Fruit fly (Drosophila melanogaster) whole organism, embryonic: ENCODE measurements around the gene trio.

Source experiments
- Adf1 ChIP-seq: fragments of 200-800 bp; sonication (Bioruptor generic); IDR thresholded peaks from 2 replicates; pipeline ENCODE4 v1.3.6; 2022; ENCODE audit warnings: missing biosample characterization, missing genetic modification characterization
- B-H1 ChIP-seq: fragments of 200-800 bp; sonication (Bioruptor generic); IDR thresholded peaks from 3 replicates; pipeline ENCODE4 v1.3.6; 2022; ENCODE audit warnings: missing biosample characterization, missing genetic modification characterization
- CG10147 ChIP-seq: fragments of 200-800 bp; sonication (Bioruptor generic); optimal IDR thresholded peaks from 2 replicates; lab custom pipeline; 2019; ENCODE audit warnings: missing biosample characterization, mild to moderate bottlenecking, missing genetic modification characterization, moderate library complexity
- CG10209 ChIP-seq: fragments of 200-800 bp; sonication (Bioruptor generic); optimal IDR thresholded peaks from 3 replicates; lab custom pipeline; 2017; ENCODE audit warnings: missing biosample characterization, mild to moderate bottlenecking, missing genetic modification characterization, missing genetic modification reagents
- CG1024 ChIP-seq: fragments of 200-800 bp; sonication (Bioruptor generic); IDR thresholded peaks from 2 replicates; pipeline ENCODE4 v1.3.6; 2022; ENCODE audit warnings: missing biosample characterization, missing genetic modification characterization
- CG10654 ChIP-seq: fragments of 200-800 bp; sonication (Bioruptor generic); optimal IDR thresholded peaks from 2 replicates; lab custom pipeline; 2016; ENCODE audit warnings: missing biosample characterization, missing genetic modification characterization
- CG11723 ChIP-seq: fragments of 200-800 bp; sonication (Bioruptor generic); optimal IDR thresholded peaks from 2 replicates; lab custom pipeline; 2017; ENCODE audit warnings: missing biosample characterization, mild to moderate bottlenecking, missing genetic modification characterization
- CG15514 ChIP-seq: fragments of 200-800 bp; sonication (Bioruptor generic); optimal IDR thresholded peaks from 3 replicates; lab custom pipeline; 2017; ENCODE audit warnings: missing biosample characterization, missing genetic modification characterization, mild to moderate bottlenecking, moderate library complexity, missing genetic modification reagents
- CG15696 ChIP-seq: fragments of 200-800 bp; sonication (Bioruptor generic); optimal IDR thresholded peaks from 2 replicates; lab custom pipeline; 2019; ENCODE audit warnings: missing biosample characterization, mild to moderate bottlenecking, missing genetic modification characterization, moderate library complexity
- CG17186 ChIP-seq: fragments of 200-800 bp; sonication (Bioruptor generic); optimal IDR thresholded peaks from 3 replicates; lab custom pipeline; 2017; ENCODE audit warnings: missing biosample characterization, missing genetic modification reagents, missing genetic modification characterization
- CG17912 ChIP-seq: fragments of 200-800 bp; sonication (Bioruptor generic); optimal IDR thresholded peaks from 2 replicates; lab custom pipeline; 2018; ENCODE audit warnings: missing biosample characterization, mild to moderate bottlenecking, missing genetic modification characterization
- CG18262 ChIP-seq: fragments of 200-800 bp; optimal IDR thresholded peaks from 3 replicates; lab custom pipeline; 2019; ENCODE audit warnings: missing biosample characterization, mild to moderate bottlenecking, missing genetic modification characterization, moderate library complexity
- CG1832 ChIP-seq: fragments of 200-800 bp; sonication (Bioruptor generic); optimal IDR thresholded peaks from 2 replicates; lab custom pipeline; 2017; ENCODE audit warnings: missing biosample characterization, mild to moderate bottlenecking, missing genetic modification characterization, inconsistent platforms
- CG2199 ChIP-seq: fragments of 200-800 bp; sonication (Bioruptor generic); IDR thresholded peaks from 3 replicates; pipeline ENCODE4 v1.3.6; 2022; ENCODE audit warnings: missing biosample characterization, missing genetic modification characterization
- CG30431 ChIP-seq: fragments of 200-800 bp; sonication (Bioruptor generic); optimal IDR thresholded peaks from 2 replicates; lab custom pipeline; 2017; ENCODE audit warnings: missing biosample characterization, missing genetic modification characterization
- CG3065 ChIP-seq: fragments of 200-800 bp; sonication (Bioruptor generic); optimal IDR thresholded peaks from 2 replicates; lab custom pipeline; 2016; ENCODE audit warnings: missing biosample characterization, missing genetic modification characterization
- CG32772 ChIP-seq: fragments of 200-800 bp; sonication (Bioruptor generic); IDR thresholded peaks from 2 replicates; pipeline ENCODE4 v1.3.6; 2022; ENCODE audit warnings: missing biosample characterization, missing genetic modification characterization
- CG33213 ChIP-seq: fragments of 200-800 bp; sonication (Bioruptor generic); optimal IDR thresholded peaks from 3 replicates; lab custom pipeline; 2016; ENCODE audit warnings: missing biosample characterization, missing genetic modification characterization
- CG6272 ChIP-seq: fragments of 200-800 bp; sonication (Bioruptor generic); IDR thresholded peaks from 2 replicates; pipeline ENCODE4 v1.3.6; 2022; ENCODE audit warnings: missing biosample characterization, missing genetic modification characterization
- CG7839 ChIP-seq: fragments of 200-800 bp; sonication (Bioruptor generic); optimal IDR thresholded peaks from 3 replicates; lab custom pipeline; 2018; ENCODE audit warnings: missing biosample characterization, mild to moderate bottlenecking, missing genetic modification characterization, moderate library complexity
- CG9609 ChIP-seq: fragments of 200-800 bp; sonication (Bioruptor generic); optimal IDR thresholded peaks from 3 replicates; lab custom pipeline; 2016; ENCODE audit warnings: missing biosample characterization, missing genetic modification characterization
- CG9817 ChIP-seq: fragments of 200-800 bp; sonication (Bioruptor generic); optimal IDR thresholded peaks from 2 replicates; lab custom pipeline; 2018; ENCODE audit warnings: missing biosample characterization, mild to moderate bottlenecking, missing genetic modification characterization, moderate library complexity
- CkIIα-i1 ChIP-seq: fragments of 200-800 bp; sonication (Bioruptor generic); IDR thresholded peaks from 2 replicates; pipeline ENCODE4 v1.3.6; 2022; ENCODE audit warnings: missing biosample characterization, missing genetic modification characterization
- CoRest ChIP-seq: fragments of 200-800 bp; sonication (Bioruptor generic); optimal IDR thresholded peaks from 3 replicates; lab custom pipeline; 2018; ENCODE audit warnings: missing biosample characterization, mild to moderate bottlenecking, missing genetic modification characterization, moderate library complexity
- D19B ChIP-seq: fragments of 200-800 bp; sonication (Bioruptor generic); optimal IDR thresholded peaks from 2 replicates; lab custom pipeline; 2017; ENCODE audit warnings: missing biosample characterization, mild to moderate bottlenecking, missing genetic modification characterization
- Dek ChIP-seq: fragments of 200-800 bp; sonication (Bioruptor generic); optimal IDR thresholded peaks from 3 replicates; lab custom pipeline; 2019; ENCODE audit warnings: missing biosample characterization, mild to moderate bottlenecking, missing genetic modification characterization, moderate library complexity
- Dll ChIP-seq: fragments of 200-800 bp; sonication (Bioruptor generic); IDR thresholded peaks from 4 replicates; pipeline ENCODE4 v1.3.6; 2022; ENCODE audit warnings: missing biosample characterization, missing genetic modification characterization; ENCODE audit not compliant: partially characterized antibody
- HLH54F ChIP-seq: fragments of 200-800 bp; sonication (Bioruptor generic); optimal IDR thresholded peaks from 3 replicates; lab custom pipeline; 2016; ENCODE audit warnings: missing biosample characterization, missing genetic modification characterization
- HLHmδ ChIP-seq: fragments of 200-800 bp; sonication (Bioruptor generic); optimal IDR thresholded peaks from 2 replicates; lab custom pipeline; 2018; ENCODE audit warnings: missing biosample characterization, mild to moderate bottlenecking, missing genetic modification characterization, moderate library complexity
- Hr39 ChIP-seq: fragments of >200 bp; optimal IDR thresholded peaks from 2 replicates; lab custom pipeline; 2017
- Hsf ChIP-seq: fragments of 200-800 bp; sonication (Bioruptor generic); optimal IDR thresholded peaks from 3 replicates; lab custom pipeline; 2016; ENCODE audit warnings: missing biosample characterization, missing genetic modification characterization
- NFAT ChIP-seq: fragments of 200-800 bp; sonication (Bioruptor generic); IDR thresholded peaks from 2 replicates; pipeline ENCODE4 v1.3.6; 2022; ENCODE audit warnings: missing biosample characterization, missing genetic modification characterization
- Nf-YC ChIP-seq: fragments of 200-800 bp; optimal IDR thresholded peaks from 3 replicates; lab custom pipeline; 2019; ENCODE audit warnings: missing biosample characterization, mild to moderate bottlenecking, missing genetic modification characterization, moderate library complexity
- Stat92E ChIP-seq, 3 experiments: fragments of >200 bp in 2 of 3; fragments of 200-800 bp in 1 of 3; sonication (Bioruptor generic) in 1 of 3; optimal IDR thresholded peaks; 2 replicates each; lab custom pipeline; 2017 to 2019; ENCODE audit warnings: missing biosample characterization in 3 of 3, missing genetic modification characterization in 3 of 3, mild to moderate bottlenecking in 1 of 3, moderate library complexity in 1 of 3
- ato ChIP-seq: fragments of 200-800 bp; sonication (Bioruptor generic); IDR thresholded peaks from 2 replicates; pipeline ENCODE4 v1.3.6; 2022; ENCODE audit warnings: missing biosample characterization, missing genetic modification characterization; ENCODE audit not compliant: partially characterized antibody
- cato ChIP-seq: fragments of 200-800 bp; sonication (Bioruptor generic); optimal IDR thresholded peaks from 2 replicates; lab custom pipeline; 2016; ENCODE audit warnings: missing biosample characterization, missing genetic modification characterization, borderline replicate concordance
- da ChIP-seq: fragments of 200-800 bp; sonication (Bioruptor generic); optimal IDR thresholded peaks from 2 replicates; lab custom pipeline; 2016; ENCODE audit warnings: missing biosample characterization, missing genetic modification characterization
- dysf ChIP-seq: fragments of 200-800 bp; sonication (Bioruptor generic); IDR thresholded peaks from 3 replicates; pipeline ENCODE4 v1.3.6; 2022; ENCODE audit warnings: missing biosample characterization, missing genetic modification characterization
- eve ChIP-seq, 2 experiments: fragments of >200 bp; optimal IDR thresholded peaks; 2 replicates each; lab custom pipeline; 2017; ENCODE audit warnings: missing biosample characterization in 2 of 2, missing genetic modification characterization in 2 of 2
- grn ChIP-seq: fragments of 200-800 bp; sonication (Bioruptor generic); optimal IDR thresholded peaks from 3 replicates; lab custom pipeline; 2017; ENCODE audit warnings: missing biosample characterization, missing genetic modification characterization
- hb ChIP-seq: fragments of 200-800 bp; sonication (Bioruptor generic); IDR thresholded peaks from 3 replicates; pipeline ENCODE4 v1.3.6; 2022; ENCODE audit warnings: missing biosample characterization, missing genetic modification characterization; ENCODE audit not compliant: partially characterized antibody
- nmo ChIP-seq: fragments of 200-800 bp; sonication (Bioruptor generic); optimal IDR thresholded peaks from 2 replicates; lab custom pipeline; 2018; ENCODE audit warnings: missing biosample characterization, mild to moderate bottlenecking, missing genetic modification characterization, moderate library complexity
- pfk ChIP-seq: fragments of 200-800 bp; sonication (Bioruptor generic); optimal IDR thresholded peaks from 2 replicates; lab custom pipeline; 2018; ENCODE audit warnings: missing biosample characterization, mild to moderate bottlenecking, missing genetic modification characterization, moderate library complexity
- repo ChIP-seq: fragments of 200-800 bp; sonication (Bioruptor generic); optimal IDR thresholded peaks from 2 replicates; lab custom pipeline; 2016; ENCODE audit warnings: missing biosample characterization, missing genetic modification characterization
- row ChIP-seq: fragments of 200-800 bp; sonication (Bioruptor generic); IDR thresholded peaks from 3 replicates; pipeline ENCODE4 v1.3.6; 2022; ENCODE audit warnings: missing biosample characterization, missing genetic modification characterization
- schlank ChIP-seq: fragments of 200-800 bp; sonication (Bioruptor generic); optimal IDR thresholded peaks from 2 replicates; lab custom pipeline; 2018; ENCODE audit warnings: missing biosample characterization, mild to moderate bottlenecking, missing genetic modification characterization
- so ChIP-seq: fragments of 200-800 bp; sonication (Bioruptor generic); IDR thresholded peaks from 3 replicates; pipeline ENCODE4 v1.3.6; 2022; ENCODE audit warnings: missing biosample characterization, missing genetic modification characterization
- sr ChIP-seq: fragments of 200-800 bp; sonication (Bioruptor generic); IDR thresholded peaks from 3 replicates; pipeline ENCODE4 v1.3.6; 2022; ENCODE audit warnings: missing biosample characterization, missing genetic modification characterization
- tap ChIP-seq: fragments of 200-800 bp; optimal IDR thresholded peaks from 3 replicates; lab custom pipeline; 2019; ENCODE audit warnings: missing biosample characterization, mild to moderate bottlenecking, missing genetic modification characterization, moderate library complexity
- ttk ChIP-seq: fragments of 200-800 bp; sonication (Bioruptor generic); IDR thresholded peaks from 2 replicates; pipeline ENCODE4 v2.1.2; 2022; ENCODE audit warnings: missing biosample characterization, missing genetic modification characterization

trio gene

DNA sequence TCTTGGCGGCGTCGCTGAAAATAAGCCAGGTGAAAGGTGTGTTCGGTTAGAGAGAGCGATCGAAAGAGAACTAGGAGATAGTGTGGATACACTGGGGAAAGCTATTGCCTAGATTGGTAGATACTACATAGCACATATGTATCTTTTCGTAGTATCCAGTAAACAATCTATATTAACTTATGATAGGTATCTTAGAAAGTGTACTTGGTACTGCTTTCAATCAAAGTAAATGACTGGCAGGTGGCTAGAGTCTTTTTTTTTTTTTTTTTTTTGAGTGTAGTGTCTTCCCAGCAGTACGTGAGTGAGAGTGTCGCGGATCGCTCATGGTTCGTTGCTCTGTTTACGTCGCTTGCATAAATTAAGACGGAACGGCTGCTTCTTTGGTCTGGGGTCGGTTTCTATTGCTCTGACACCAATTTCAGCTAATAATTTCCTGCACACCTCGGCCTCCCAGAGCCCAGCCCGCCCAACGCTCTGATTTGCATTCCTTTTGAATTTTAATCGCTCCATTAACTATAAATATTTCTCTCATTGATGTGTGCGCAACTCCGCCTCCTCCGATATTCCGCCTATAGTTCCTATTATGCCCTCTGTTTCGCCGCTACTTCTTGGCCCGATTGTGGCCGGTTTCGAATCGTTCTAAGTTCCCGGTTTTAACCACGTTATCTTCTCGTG lies 4.9 kb downstream of the trio start (continued):
- TF ChIP-seq ato (GFP tag; lab: Robert Waterston, UW) (no peak), Hr39 (lab: Kevin White, UChicago) (no peak), CkIIα-i1 (GFP tag; lab: Robert Waterston, UW) (no peak), Stat92E (GFP tag; optimal IDR thresholded peaks at IDR 0.05; lab: Kevin White, UChicago) (no peak), Nf-YC (tag; lab: Kevin White, UChicago) (no peak), da (GFP tag; lab: Kevin White, UChicago) (no peak), repo (GFP tag; lab: Kevin White, UChicago) (peak; percentile 29), eve (GFP tag; optimal IDR thresholded peaks at IDR 0.05; lab: Kevin White, UChicago) (no peak), Hsf (GFP tag; lab: Kevin White, UChicago) (peak; percentile 36), ttk (peak; percentile 58; the same call in 1 of the 2 replicates), CG9609 (peak; percentile 16), CG10654 (GFP tag; lab: Kevin White, UChicago) (peak; percentile 56), CG17912 (GFP tag; lab: Kevin White, UChicago) (no peak), HLH54F (GFP tag; lab: Kevin White, UChicago) (peak; percentile 16), grn (GFP tag; lab: Kevin White, UChicago) (no peak), CG7839 (tag; lab: Kevin White, UChicago) (peak; percentile 69), CG9817 (tag; lab: Kevin White, UChicago) (no peak), CG33213 (peak; percentile 23), CG2199 (GFP tag; lab: Robert Waterston, UW) (0 out of 3 replicates have a peak, but pooled peaks have one; percentile 45), CoRest (tag; lab: Kevin White, UChicago) (peak; percentile 51), CG3065 (GFP tag; lab: Kevin White, UChicago) (no peak), Adf1 (GFP tag; lab: Robert Waterston, UW) (no peak), pfk (GFP tag; lab: Kevin White, UChicago) (no peak), CG1024 (GFP tag; lab: Robert Waterston, UW) (peak; percentile 71), CG10209 (GFP tag; lab: Kevin White, UChicago) (peak; percentile 30), cato (GFP tag; lab: Kevin White, UChicago) (no peak), sr (no peak), CG10147 (GFP tag; lab: Kevin White, UChicago) (no peak), CG30431 (GFP tag; lab: Kevin White, UChicago) (peak; percentile 15), dysf (GFP tag; lab: Robert Waterston, UW) (peak; percentile 59; the same call in 2 of the 3 replicates), schlank (no peak), CG32772 (GFP tag; lab: Robert Waterston, UW) (peak; percentile 48; the same call in 1 of the 2 replicates), tap (peak; percentile 34), row (peak; percentile 65), HLHmδ (GFP tag; lab: Kevin White, UChicago) (no peak), CG1832 (no peak), B-H1 (GFP tag; lab: Robert Waterston, UW) (peak; percentile 58), NFAT (GFP tag; lab: Robert Waterston, UW) (no peak), CG18262 (tag; lab: Kevin White, UChicago) (peak; percentile 70), CG6272 (GFP tag; lab: Robert Waterston, UW) (0 out of 2 replicates have a peak, but pooled peaks have one; percentile 36), hb (no peak), CG17186 (no peak), nmo (GFP tag; lab: Kevin White, UChicago) (peak; percentile 72), Dll (no peak), so (no peak), CG11723 (GFP tag; lab: Kevin White, UChicago) (peak; percentile 39), Dek (tag; lab: Kevin White, UChicago) (peak; percentile 4), CG15696 (no peak), CG15514 (GFP tag; lab: Kevin White, UChicago) (no peak), D19B (no peak)
